Worm (Caenorhabditis elegans): ENCODE data around the gene cdgs-1.

The cdgs-1 gene

DNA sequence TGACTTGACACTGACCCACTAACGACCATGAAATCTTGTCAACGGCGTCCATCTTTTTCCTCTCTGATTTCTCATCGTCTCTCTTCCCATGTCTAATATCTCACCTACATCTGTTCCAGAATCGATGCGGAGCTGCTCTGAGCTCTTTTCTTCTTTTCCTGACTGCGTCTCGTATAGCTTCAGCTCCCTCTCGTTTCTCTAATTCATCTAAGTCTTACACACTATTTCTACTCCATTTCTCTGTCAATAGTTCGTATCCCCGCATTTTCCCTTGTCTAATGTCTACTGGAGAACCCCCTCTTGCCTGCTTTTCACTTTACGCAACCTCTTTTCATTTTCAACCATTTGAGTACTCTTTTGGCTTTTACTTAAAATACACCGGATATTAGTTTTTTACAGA is 2.3 kb upstream of the cdgs-1 start, which contains the start of gene ric-3 (continued):
- TF ChIP-seq lin-15B (tag; optimal IDR thresholded peaks at IDR 0.05) (no peak), Y48G9A.11 (GFP tag; IDR thresholded peaks at IDR 0.05) (no peak), ceh-28 (tag; optimal IDR thresholded peaks at IDR 0.05) (peak; percentile 58), fos-1 (tag; optimal IDR thresholded peaks at IDR 0.05) (no peak), vab-7 (GFP tag; IDR thresholded peaks at IDR 0.05) (no peak), nhr-237 (tag; optimal IDR thresholded peaks at IDR 0.05) (no peak), lin-29 (GFP tag; IDR thresholded peaks at IDR 0.05) (no peak), daf-8 (GFP tag; IDR thresholded peaks at IDR 0.05) (no peak), ceh-82 (tag; optimal IDR thresholded peaks at IDR 0.05) (no peak), nhr-10 (tag; optimal IDR thresholded peaks at IDR 0.05) (no peak), R02D3.7 (tag; optimal IDR thresholded peaks at IDR 0.05) (no peak), nhr-77 (tag; optimal IDR thresholded peaks at IDR 0.05) (no peak), dve-1 (tag; optimal IDR thresholded peaks at IDR 0.05; ENCODE audit: insufficient read depth) (no peak), rbr-2 (tag; optimal IDR thresholded peaks at IDR 0.05) (peak; percentile 71), spr-1 (tag; optimal IDR thresholded peaks at IDR 0.05) (no peak), gei-8 (GFP tag; optimal IDR thresholded peaks at IDR 0.05) (no peak), arid-1 (GFP tag; conservative IDR thresholded peaks at IDR 0.05) (no peak), D1046.2 (GFP tag; IDR thresholded peaks at IDR 0.05) (no peak), T26A8.4 (GFP tag; IDR thresholded peaks at IDR 0.05) (no peak), ceh-20 (GFP tag; IDR thresholded peaks at IDR 0.05) (no peak), pha-4 (GFP tag; IDR thresholded peaks at IDR 0.05) (no peak), pha-4 (tag; optimal IDR thresholded peaks at IDR 0.05) (no peak), F44E2.7 (GFP tag; IDR thresholded peaks at IDR 0.05) (no peak), zip-2 (tag; optimal IDR thresholded peaks at IDR 0.05) (no peak), zag-1 (tag; optimal IDR thresholded peaks at IDR 0.05) (no peak), lin-1 (GFP tag; IDR thresholded peaks at IDR 0.05) (no peak), nhr-111 (GFP tag; optimal IDR thresholded peaks at IDR 0.05) (no peak), nhr-41 (GFP tag; IDR thresholded peaks at IDR 0.05) (no peak), tra-1 (GFP tag; IDR thresholded peaks at IDR 0.05) (no peak), pqm-1 (tag; optimal IDR thresholded peaks at IDR 0.05) (no peak), Y5F2A.4 (GFP tag; optimal IDR thresholded peaks at IDR 0.05) (no peak), duxl-1 (tag; optimal IDR thresholded peaks at IDR 0.05; ENCODE audit: poor library complexity) (no peak), hif-1 (tag; optimal IDR thresholded peaks at IDR 0.05) (no peak), mxl-3 (GFP tag; optimal IDR thresholded peaks at IDR 0.05) (no peak), dmd-8 (GFP tag; IDR thresholded peaks at IDR 0.05) (no peak), fkh-10 (GFP tag; optimal IDR thresholded peaks at IDR 0.05) (no peak), snpc-4 (tag; optimal IDR thresholded peaks at IDR 0.05) (no peak), aha-1 (tag) (peak; percentile 64), zip-11 (GFP tag; IDR thresholded peaks at IDR 0.05) (no peak), lsy-2 (tag; optimal IDR thresholded peaks at IDR 0.05) (peak in 1 of 2 experiments; percentile 70), lim-7 (GFP tag; IDR thresholded peaks at IDR 0.05) (no peak), ces-1 (GFP tag; optimal IDR thresholded peaks at IDR 0.05) (peak; percentile 24), cey-2 (tag; optimal IDR thresholded peaks at IDR 0.05; ENCODE audit: borderline replicate concordance, insufficient read depth) (no peak), F49E8.2 (tag; optimal IDR thresholded peaks at IDR 0.05; ENCODE audit: borderline replicate concordance) (no peak), mdt-29 (GFP tag; IDR thresholded peaks at IDR 0.05) (no peak), madf-9 (GFP tag; conservative IDR thresholded peaks at IDR 0.05) (no peak), lin-39 (tag; optimal IDR thresholded peaks at IDR 0.05) (no peak), F10B5.3 (tag; optimal IDR thresholded peaks at IDR 0.05) (no peak), ama-1 (optimal IDR thresholded peaks at IDR 0.05) (no peak), dpl-1 (GFP tag; optimal IDR thresholded peaks at IDR 0.05) (peak; percentile 12), hlh-30 (tag; optimal IDR thresholded peaks at IDR 0.05; ENCODE audit: insufficient read depth) (peak; percentile 34), skn-1 (tag; optimal IDR thresholded peaks at IDR 0.05) (no peak), nhr-42 (GFP tag; IDR thresholded peaks at IDR 0.05) (no peak)

All from whole organism, L4 larva.